Fruit fly (Drosophila melanogaster): ENCODE data around the gene Idh.

The Idh gene

dm6 chr3L:8398763-8399445, 38.2 kb upstream of the Idh start (continued):
- no peak for TF ChIP-seq CG34376 (GFP tag; optimal IDR thresholded peaks at IDR 0.05)
- no peak for TF ChIP-seq hb (GFP tag; IDR thresholded peaks at IDR 0.05; ENCODE audit: partially characterized antibody)
- TF ChIP-seq CG12219 (GFP tag; optimal IDR thresholded peaks at IDR 0.05) = no peak
- no peak for TF ChIP-seq tup (GFP tag; optimal IDR thresholded peaks at IDR 0.05)
- no peak for TF ChIP-seq CG17612 (GFP tag; IDR thresholded peaks at IDR 0.05)
- no peak for TF ChIP-seq zen2 (GFP tag; IDR thresholded peaks at IDR 0.05; ENCODE audit: partially characterized antibody)
- peak; percentile 64; the same call in 1 of the 2 replicates for TF ChIP-seq Xrp1 (GFP tag; IDR thresholded peaks at IDR 0.05)
- no peak for TF ChIP-seq CG17568 (GFP tag; optimal IDR thresholded peaks at IDR 0.05)
- no peak for TF ChIP-seq ab (GFP tag; optimal IDR thresholded peaks at IDR 0.05)
- TF ChIP-seq bab2 (GFP tag; optimal IDR thresholded peaks at IDR 0.05) = peak; percentile 12
- TF ChIP-seq CG18476 (GFP tag; optimal IDR thresholded peaks at IDR 0.05) = no peak
- no peak for TF ChIP-seq CG3726 (GFP tag; IDR thresholded peaks at IDR 0.05)
- no peak; the same call in 3 of the 4 replicates for TF ChIP-seq Gug (GFP tag; IDR thresholded peaks at IDR 0.05)
- TF ChIP-seq Hand (GFP tag; optimal IDR thresholded peaks at IDR 0.05) = no peak
- TF ChIP-seq CG12236 (GFP tag; optimal IDR thresholded peaks at IDR 0.05) = no peak
- TF ChIP-seq dan (GFP tag; IDR thresholded peaks at IDR 0.05) = no peak
- peak; percentile 14 for TF ChIP-seq tin (GFP tag; optimal IDR thresholded peaks at IDR 0.05)
- TF ChIP-seq CG10979 (tag; optimal IDR thresholded peaks at IDR 0.05) = peak; percentile 47
- no peak; the same call in 1 of the 2 replicates for TF ChIP-seq CG9215 (GFP tag; IDR thresholded peaks at IDR 0.05)
- TF ChIP-seq Bdp1 (GFP tag; optimal IDR thresholded peaks at IDR 0.05) = no peak
- peak; percentile 68 for TF ChIP-seq lbe (GFP tag; optimal IDR thresholded peaks at IDR 0.05)
- TF ChIP-seq bsh (GFP tag; optimal IDR thresholded peaks at IDR 0.05) = peak in 1 of 2 experiments; percentile 45
- TF ChIP-seq gfzf (GFP tag; optimal IDR thresholded peaks at IDR 0.05) = no peak
- peak; percentile 40 for TF ChIP-seq CG5245 (GFP tag; optimal IDR thresholded peaks at IDR 0.05)
- TF ChIP-seq CG10209 (GFP tag; optimal IDR thresholded peaks at IDR 0.05) = no peak
- no peak for TF ChIP-seq Hmx (GFP tag; optimal IDR thresholded peaks at IDR 0.05)
- no peak for TF ChIP-seq prd (optimal IDR thresholded peaks at IDR 0.05)
- peak; percentile 70; the same call in 2 of the 3 replicates for TF ChIP-seq prd (GFP tag; IDR thresholded peaks at IDR 0.05)
- 0 out of 3 replicates have a peak, but pooled peaks have one; percentile 16 for TF ChIP-seq Aef1 (GFP tag; IDR thresholded peaks at IDR 0.05)
- no peak for TF ChIP-seq Ada2b (GFP tag; IDR thresholded peaks at IDR 0.05)
- peak; percentile 5 for TF ChIP-seq Dip3 (GFP tag; optimal IDR thresholded peaks at IDR 0.05)
- TF ChIP-seq nmo (GFP tag; optimal IDR thresholded peaks at IDR 0.05) = peak; percentile 16
- TF ChIP-seq CG3163 (GFP tag; optimal IDR thresholded peaks at IDR 0.05) = no peak
- TF ChIP-seq Fer1 (GFP tag; optimal IDR thresholded peaks at IDR 0.05) = no peak
- no peak for TF ChIP-seq Lpt (GFP tag; optimal IDR thresholded peaks at IDR 0.05)
- TF ChIP-seq CG1024 (GFP tag; IDR thresholded peaks at IDR 0.05) = no peak
- no peak for TF ChIP-seq pho (GFP tag; optimal IDR thresholded peaks at IDR 0.05)
- TF ChIP-seq emc (GFP tag; optimal IDR thresholded peaks at IDR 0.05) = no peak
- TF ChIP-seq Kr (GFP tag; optimal IDR thresholded peaks at IDR 0.05) = no peak
- TF ChIP-seq Sin3A (optimal IDR thresholded peaks at IDR 0.05) = no peak
- no peak for TF ChIP-seq nerfin-2 (GFP tag; IDR thresholded peaks at IDR 0.05; ENCODE audit: partially characterized antibody)
- peak; percentile 32; the same call in 1 of the 2 replicates for TF ChIP-seq CG10366 (GFP tag; IDR thresholded peaks at IDR 0.05)
- TF ChIP-seq Tbp (GFP tag; optimal IDR thresholded peaks at IDR 0.05) = no peak
- TF ChIP-seq CG18011 (GFP tag; optimal IDR thresholded peaks at IDR 0.05) = no peak
- TF ChIP-seq Blimp-1 (GFP tag; optimal IDR thresholded peaks at IDR 0.05) = no peak
- no peak for TF ChIP-seq CG34224 (GFP tag; IDR thresholded peaks at IDR 0.05; ENCODE audit: partially characterized antibody)
- peak; percentile 23 for TF ChIP-seq CG8924 (tag; optimal IDR thresholded peaks at IDR 0.05)
- TF ChIP-seq peb (GFP tag; IDR thresholded peaks at IDR 0.05) = 0 out of 2 replicates have a peak, but pooled peaks have one; percentile 7
- no peak for TF ChIP-seq abd-A (tag; optimal IDR thresholded peaks at IDR 0.05)
- TF ChIP-seq CG4854 (GFP tag; optimal IDR thresholded peaks at IDR 0.05) = no peak

All from whole organism, embryonic.